Fruit fly (Drosophila melanogaster): ENCODE data around the gene CG13445.

DNA sequence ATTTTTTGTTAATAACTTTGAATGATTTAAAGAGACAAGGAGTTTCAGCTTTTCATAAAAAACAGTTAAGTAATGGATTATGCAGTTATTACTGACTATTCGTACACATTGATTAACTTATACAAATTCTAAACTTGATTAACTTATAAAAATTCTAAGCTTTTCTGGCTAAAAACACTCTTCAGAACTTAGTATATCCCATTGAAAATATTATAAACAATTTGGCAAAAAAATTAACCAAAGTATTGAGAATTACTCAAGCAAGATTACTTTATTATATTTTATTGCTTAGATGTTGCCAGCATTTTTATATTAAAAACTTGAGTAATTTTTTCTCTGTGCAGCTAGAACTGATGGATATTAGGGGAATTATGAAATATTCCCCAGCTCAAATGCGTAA, 31.9 kb upstream of the CG13445 start:
- TF ChIP-seq CG8478 (optimal IDR thresholded peaks at IDR 0.05) (no peak), CTCF (optimal IDR thresholded peaks at IDR 0.05) (no peak)

Measured in S2 (cell line).